Worm (Caenorhabditis elegans) whole organism, mixed stage, embryonic: ENCODE results near the gene C41A3.2.

Experiments used
- M03D4.4 ChIP-seq: sonication (generic microtip); optimal IDR thresholded peaks from 2 replicates; lab custom pipeline; 2017; ENCODE audit warnings: mild to moderate bottlenecking, missing genetic modification characterization, missing compliant biosample characterization
- blmp-1 ChIP-seq: fragments of 150-350 bp; optimal IDR thresholded peaks from 2 replicates; lab custom pipeline; 2014; ENCODE audit warnings: missing biosample characterization, missing genetic modification characterization
- ceh-39 ChIP-seq: fragments of 150-350 bp; optimal IDR thresholded peaks from 2 replicates; lab custom pipeline; 2014; ENCODE audit warnings: missing biosample characterization, missing genetic modification characterization
- ceh-43 ChIP-seq: fragments of 200-800 bp; sonication (Bioruptor generic); optimal IDR thresholded peaks from 2 replicates; lab custom pipeline; 2018; ENCODE audit warnings: mild to moderate bottlenecking, missing genetic modification characterization, moderate library complexity, missing compliant biosample characterization
- ceh-83 ChIP-seq: fragments of 200-800 bp; sonication (Bioruptor generic); optimal IDR thresholded peaks from 2 replicates; lab custom pipeline; 2018; ENCODE audit warnings: mild to moderate bottlenecking, missing genetic modification characterization, missing compliant biosample characterization
- ces-1 ChIP-seq: fragments of 150-350 bp; optimal IDR thresholded peaks from 2 replicates; lab custom pipeline; 2014; ENCODE audit warnings: missing biosample characterization, missing genetic modification reagents, missing genetic modification characterization
- cnd-1 ChIP-seq: fragments of 200-800 bp; sonication (Bioruptor generic); optimal IDR thresholded peaks from 2 replicates; lab custom pipeline; 2018; ENCODE audit warnings: mild to moderate bottlenecking, missing genetic modification characterization, missing compliant biosample characterization
- drap-1 ChIP-seq: fragments of 200-800 bp; sonication (Bioruptor generic); optimal IDR thresholded peaks from 3 replicates; lab custom pipeline; 2018; ENCODE audit warnings: mild to moderate bottlenecking, missing genetic modification characterization, missing compliant biosample characterization
- elt-1 ChIP-seq: sonication (generic microtip); optimal IDR thresholded peaks from 2 replicates; lab custom pipeline; 2017; ENCODE audit warnings: missing genetic modification characterization, mild to moderate bottlenecking, missing compliant biosample characterization, antibody characterized with exemption, moderate library complexity, borderline replicate concordance; ENCODE audit not compliant: insufficient read depth
- elt-3 ChIP-seq: fragments of 150-350 bp; optimal IDR thresholded peaks from 2 replicates; lab custom pipeline; 2014; ENCODE audit warnings: missing biosample characterization, missing genetic modification characterization
- flh-1 ChIP-seq: fragments of 200-800 bp; sonication (Bioruptor generic); optimal IDR thresholded peaks from 2 replicates; lab custom pipeline; 2018; ENCODE audit warnings: mild to moderate bottlenecking, missing genetic modification characterization, moderate library complexity, missing compliant biosample characterization
- ham-2 ChIP-seq: fragments of 200-800 bp; sonication (Bioruptor generic); optimal IDR thresholded peaks from 2 replicates; lab custom pipeline; 2018; ENCODE audit warnings: mild to moderate bottlenecking, missing genetic modification characterization, missing compliant biosample characterization
- hlh-1 ChIP-seq: fragments of 150-350 bp; optimal IDR thresholded peaks from 2 replicates; lab custom pipeline; 2014; ENCODE audit warnings: missing biosample characterization, missing genetic modification reagents, missing genetic modification characterization
- lin-13 ChIP-seq: fragments of 150-350 bp; optimal IDR thresholded peaks from 2 replicates; lab custom pipeline; 2014; ENCODE audit warnings: missing biosample characterization, missing genetic modification characterization
- lsy-2 ChIP-seq: fragments of 150-350 bp; optimal IDR thresholded peaks from 2 replicates; lab custom pipeline; 2014; ENCODE audit warnings: missing biosample characterization, missing genetic modification characterization
- mep-1 ChIP-seq: fragments of 150-350 bp; optimal IDR thresholded peaks from 2 replicates; lab custom pipeline; 2017; ENCODE audit warnings: missing biosample characterization, missing genetic modification reagents, missing genetic modification characterization, inconsistent platforms
- mls-2 ChIP-seq: sonication (generic microtip); optimal IDR thresholded peaks from 2 replicates; lab custom pipeline; 2016; ENCODE audit warnings: mild to moderate bottlenecking, missing genetic modification characterization, moderate library complexity, missing compliant biosample characterization
- nhr-12 ChIP-seq: fragments of 150-350 bp; optimal IDR thresholded peaks from 2 replicates; lab custom pipeline; 2014; ENCODE audit warnings: missing biosample characterization, missing genetic modification characterization
- nhr-2 ChIP-seq: fragments of 150-350 bp; optimal IDR thresholded peaks from 2 replicates; lab custom pipeline; 2014; ENCODE audit warnings: missing biosample characterization, missing genetic modification characterization
- nhr-28 ChIP-seq: fragments of 150-350 bp; optimal IDR thresholded peaks from 2 replicates; lab custom pipeline; 2014; ENCODE audit warnings: missing biosample characterization, missing genetic modification characterization
- pha-4 ChIP-seq: fragments of 150-350 bp; optimal IDR thresholded peaks from 2 replicates; lab custom pipeline; 2018; ENCODE audit warnings: missing biosample characterization, missing genetic modification reagents, missing genetic modification characterization
- snpc-4 ChIP-seq: fragments of 150-350 bp; optimal IDR thresholded peaks from 2 replicates; lab custom pipeline; 2014; ENCODE audit warnings: missing biosample characterization, missing genetic modification characterization
- sptf-1 ChIP-seq: sonication (generic microtip); optimal IDR thresholded peaks from 2 replicates; lab custom pipeline; 2017; ENCODE audit warnings: mild to moderate bottlenecking, missing genetic modification characterization, moderate library complexity, missing compliant biosample characterization
- tbx-8 ChIP-seq: fragments of 200-800 bp; sonication (Bioruptor generic); optimal IDR thresholded peaks from 2 replicates; lab custom pipeline; 2018; ENCODE audit warnings: mild to moderate bottlenecking, missing genetic modification characterization, moderate library complexity, missing compliant biosample characterization
- unc-120 ChIP-seq: sonication (generic microtip); optimal IDR thresholded peaks from 2 replicates; lab custom pipeline; 2017; ENCODE audit warnings: missing genetic modification characterization, missing compliant biosample characterization; ENCODE audit not compliant: poor library complexity, severe bottlenecking
- unc-62 ChIP-seq: fragments of 150-350 bp; optimal IDR thresholded peaks from 2 replicates; lab custom pipeline; 2014; ENCODE audit warnings: missing biosample characterization, missing genetic modification reagents, missing genetic modification characterization
- ztf-11 ChIP-seq: fragments of 150-350 bp; optimal IDR thresholded peaks from 2 replicates; lab custom pipeline; 2014; ENCODE audit warnings: missing biosample characterization, missing genetic modification characterization

The C41A3.2 gene

ce11 chrX:5365437-5365836, 48.7 kb downstream of the C41A3.2 start, which contains the start of gene F35C8.5:
Gene F35C8.5 (plus strand): TSS chrX:5365813.
- TF ChIP-seq ceh-43 (no peak), drap-1 (GFP tag; lab: Kevin White, UChicago) (no peak), snpc-4 (tag; lab: Kevin White, UChicago) (no peak), tbx-8 (no peak), unc-120 (no peak), lsy-2 (tag; lab: Kevin White, UChicago) (no peak), unc-62 (GFP tag; lab: Kevin White, UChicago) (no peak), lin-13 (no peak), pha-4 (no peak), hlh-1 (tag; lab: Kevin White, UChicago) (no peak), ceh-39 (tag; lab: Kevin White, UChicago) (no peak), mls-2 (no peak), flh-1 (GFP tag; lab: Kevin White, UChicago) (no peak), nhr-28 (tag; lab: Kevin White, UChicago) (no peak), ceh-83 (GFP tag; lab: Kevin White, UChicago) (no peak), nhr-12 (tag; lab: Kevin White, UChicago) (no peak), elt-3 (no peak), elt-1 (tag; lab: Kevin White, UChicago) (no peak)

- no peak for TF ChIP-seq sptf-1 (tag; lab: Kevin White, UChicago)
- TF ChIP-seq nhr-28 (tag; lab: Kevin White, UChicago): no peak
- no peak for TF ChIP-seq mls-2
- TF ChIP-seq tbx-8: no peak
- no peak for TF ChIP-seq ces-1
- no peak for TF ChIP-seq ceh-39 (tag; lab: Kevin White, UChicago)
- no peak for TF ChIP-seq hlh-1 (tag; lab: Kevin White, UChicago)
- no peak for TF ChIP-seq ceh-83 (GFP tag; lab: Kevin White, UChicago)
- no peak for TF ChIP-seq ham-2 (GFP tag; lab: Kevin White, UChicago)
These were observed 49.9 kb downstream of the C41A3.2 start, which contains the start of gene chtl-1 for ce11 chrX:5364222-5364621. Gene chtl-1 (minus strand): TSS chrX:5364322.

ce11 chrX:5360682-5361081, 53.5 kb downstream of the C41A3.2 start:
- TF ChIP-seq M03D4.4 (no peak), mep-1 (tag; lab: Kevin White, UChicago) (no peak), blmp-1 (tag; lab: Kevin White, UChicago) (no peak), ztf-11 (tag; lab: Kevin White, UChicago) (peak; percentile 17), hlh-1 (tag; lab: Kevin White, UChicago) (no peak), cnd-1 (tag; lab: Kevin White, UChicago) (peak; percentile 38), pha-4 (peak; percentile 54), lin-13 (no peak), ham-2 (GFP tag; lab: Kevin White, UChicago) (peak; percentile 42), nhr-2 (tag; lab: Kevin White, UChicago) (peak; percentile 30), sptf-1 (tag; lab: Kevin White, UChicago) (peak; percentile 11), unc-120 (no peak), ceh-43 (no peak), snpc-4 (tag; lab: Kevin White, UChicago) (no peak), drap-1 (GFP tag; lab: Kevin White, UChicago) (no peak)
